Fruit fly (Drosophila melanogaster): Measurements from ENCODE around the gene Eip78C.

Gene Eip78C

dm6 chr3L:21285639-21286338, 59.4 kb downstream of the Eip78C start, which contains the start of the genes CG12974 and pzg (continued):
- peak; percentile 93 for TF ChIP-seq sob (GFP tag; IDR thresholded peaks at IDR 0.05)
- peak; percentile 96 for TF ChIP-seq YL-1 (GFP tag; optimal IDR thresholded peaks at IDR 0.05)
- TF ChIP-seq Drgx (GFP tag; IDR thresholded peaks at IDR 0.05) = peak; percentile 38; the same call in 1 of the 2 replicates
- peak; percentile 50; the same call in 1 of the 2 replicates for TF ChIP-seq Nf-YA (GFP tag; IDR thresholded peaks at IDR 0.05)
- TF ChIP-seq CG7357 (GFP tag; IDR thresholded peaks at IDR 0.05) = peak; percentile 72; the same call in 2 of the 3 replicates
- no peak for TF ChIP-seq z (GFP tag; IDR thresholded peaks at IDR 0.05)
- TF ChIP-seq Bdp1 (GFP tag; optimal IDR thresholded peaks at IDR 0.05) = peak; percentile 72
- peak; percentile 90 for TF ChIP-seq Sin3A (optimal IDR thresholded peaks at IDR 0.05)
- TF ChIP-seq Sox102F (GFP tag; optimal IDR thresholded peaks at IDR 0.05) = peak; percentile 90
- peak; percentile 85 for TF ChIP-seq HLH54F (GFP tag; optimal IDR thresholded peaks at IDR 0.05)
- TF ChIP-seq emc (GFP tag; optimal IDR thresholded peaks at IDR 0.05) = peak; percentile 47
- TF ChIP-seq sqz (GFP tag; optimal IDR thresholded peaks at IDR 0.05) = peak; percentile 72
- no peak for TF ChIP-seq CG16779 (GFP tag; IDR thresholded peaks at IDR 0.05)
- TF ChIP-seq CG4282 (GFP tag; optimal IDR thresholded peaks at IDR 0.05) = peak; percentile 68
- peak; percentile 81 for TF ChIP-seq CHES-1-like (GFP tag; optimal IDR thresholded peaks at IDR 0.05)
- TF ChIP-seq Max (GFP tag; optimal IDR thresholded peaks at IDR 0.05) = peak; percentile 82
- peak; percentile 70 for TF ChIP-seq CG7839 (tag; optimal IDR thresholded peaks at IDR 0.05)
- TF ChIP-seq Usf (GFP tag; optimal IDR thresholded peaks at IDR 0.05) = peak; percentile 61
- TF ChIP-seq schlank (tag; optimal IDR thresholded peaks at IDR 0.05) = peak; percentile 7
- peak; percentile 82 for TF ChIP-seq CG18619 (GFP tag; optimal IDR thresholded peaks at IDR 0.05)
- peak; percentile 82 for TF ChIP-seq sens (GFP tag)
- peak; percentile 89 for TF ChIP-seq CoRest (tag; optimal IDR thresholded peaks at IDR 0.05)
- peak; percentile 40; the same call in 1 of the 2 replicates for TF ChIP-seq dati (GFP tag; IDR thresholded peaks at IDR 0.05)
- TF ChIP-seq Sox100B (GFP tag; optimal IDR thresholded peaks at IDR 0.05) = peak; percentile 59
- TF ChIP-seq pita (GFP tag; optimal IDR thresholded peaks at IDR 0.05) = no peak
- TF ChIP-seq Lpt (GFP tag; optimal IDR thresholded peaks at IDR 0.05) = no peak
- TF ChIP-seq vfl (GFP tag; optimal IDR thresholded peaks at IDR 0.05) = peak; percentile 49
- TF ChIP-seq fd102C (GFP tag; optimal IDR thresholded peaks at IDR 0.05) = no peak
- TF ChIP-seq CG10431 (GFP tag; optimal IDR thresholded peaks at IDR 0.05) = peak; percentile 63
- peak; percentile 78 for TF ChIP-seq lilli (GFP tag; optimal IDR thresholded peaks at IDR 0.05)
- peak; percentile 86 for TF ChIP-seq chn (GFP tag; optimal IDR thresholded peaks at IDR 0.05)
- no peak for TF ChIP-seq CG8281 (tag; optimal IDR thresholded peaks at IDR 0.05)
- peak; percentile 94 for TF ChIP-seq CG13775 (GFP tag; optimal IDR thresholded peaks at IDR 0.05)
- TF ChIP-seq pnt (GFP tag; optimal IDR thresholded peaks at IDR 0.05) = peak; percentile 65
- TF ChIP-seq h (optimal IDR thresholded peaks at IDR 0.05) = no peak
- TF ChIP-seq usp (GFP tag; optimal IDR thresholded peaks at IDR 0.05) = no peak
- no peak for TF ChIP-seq gce (GFP tag; IDR thresholded peaks at IDR 0.05)
- peak; percentile 69 for TF ChIP-seq tx (GFP tag; optimal IDR thresholded peaks at IDR 0.05)
- 0 out of 3 replicates have a peak, but pooled peaks have one; percentile 6 for TF ChIP-seq CG6175 (GFP tag; IDR thresholded peaks at IDR 0.05)
- peak; percentile 90 for TF ChIP-seq CG6272 (GFP tag; IDR thresholded peaks at IDR 0.05)
- peak; percentile 91 for TF ChIP-seq CG9932 (GFP tag; IDR thresholded peaks at IDR 0.05)
- TF ChIP-seq onecut (GFP tag; IDR thresholded peaks at IDR 0.05) = peak; percentile 83
- no peak for TF ChIP-seq Hmx (GFP tag; optimal IDR thresholded peaks at IDR 0.05)
- peak; percentile 21; the same call in 1 of the 2 replicates for TF ChIP-seq Awh (GFP tag; IDR thresholded peaks at IDR 0.05)
- TF ChIP-seq CG4328 (GFP tag; optimal IDR thresholded peaks at IDR 0.05) = peak; percentile 84
- no peak for TF ChIP-seq Gug (GFP tag; IDR thresholded peaks at IDR 0.05)
- peak; percentile 80 for TF ChIP-seq CG7372 (GFP tag; IDR thresholded peaks at IDR 0.05)
- no peak; the same call in 1 of the 2 replicates for TF ChIP-seq Lim3 (GFP tag; IDR thresholded peaks at IDR 0.05)
- TF ChIP-seq aop (GFP tag; IDR thresholded peaks at IDR 0.05) = no peak; the same call in 1 of the 2 replicates
- TF ChIP-seq dmrt99B (tag; optimal IDR thresholded peaks at IDR 0.05) = no peak
- peak; percentile 73 for TF ChIP-seq fd96Cb (tag; optimal IDR thresholded peaks at IDR 0.05)
- peak; percentile 87 for TF ChIP-seq H15 (GFP tag; IDR thresholded peaks at IDR 0.05)

Measured in whole organism, embryonic.